Worm (Caenorhabditis elegans) whole organism, L1 larva: ENCODE measurements around the gene T24E12.12.

ENCODE experiments used
- Y116A8C.19 ChIP-seq: sonication (generic microtip); optimal IDR thresholded peaks from 2 replicates; lab custom pipeline; 2016; ENCODE audit warnings: missing compliant biosample characterization, missing genetic modification characterization, borderline replicate concordance
- aha-1 ChIP-seq: fragments of 150-350 bp; optimal IDR thresholded peaks from 2 replicates; lab custom pipeline; 2014; ENCODE audit warnings: missing biosample characterization, missing genetic modification characterization
- alr-1 ChIP-seq: fragments of 200-800 bp; sonication (Bioruptor generic); optimal IDR thresholded peaks from 2 replicates; lab custom pipeline; 2018; ENCODE audit warnings: borderline replicate concordance, mild to moderate bottlenecking, missing genetic modification characterization, missing compliant biosample characterization
- blmp-1 ChIP-seq: fragments of 150-350 bp; optimal IDR thresholded peaks from 2 replicates; lab custom pipeline; 2014; ENCODE audit warnings: missing biosample characterization, missing genetic modification characterization
- ceh-63 ChIP-seq: fragments of 200-800 bp; sonication (Bioruptor generic); optimal IDR thresholded peaks from 2 replicates; lab custom pipeline; 2018; ENCODE audit warnings: mild to moderate bottlenecking, missing genetic modification characterization, missing compliant biosample characterization
- ceh-88 ChIP-seq: fragments of 200-800 bp; sonication (Bioruptor generic); IDR thresholded peaks from 2 replicates; pipeline ENCODE4 v1.3.6; 2022; ENCODE audit warnings: missing genetic modification characterization, missing compliant biosample characterization
- ceh-90 ChIP-seq: sonication (generic microtip); optimal IDR thresholded peaks from 2 replicates; lab custom pipeline; 2016; ENCODE audit warnings: missing genetic modification characterization, missing compliant biosample characterization
- dpl-1 ChIP-seq, 3 experiments: fragments of 150-350 bp in 2 of 3; sonication (generic microtip) in 1 of 3; optimal IDR thresholded peaks; 2 replicates each; lab custom pipeline; 2014 to 2017; ENCODE audit warnings: missing biosample characterization in 3 of 3, missing genetic modification characterization in 3 of 3, missing genetic modification reagents in 3 of 3
- dsc-1 ChIP-seq: sonication (generic microtip); optimal IDR thresholded peaks from 2 replicates; lab custom pipeline; 2016; ENCODE audit warnings: mild to moderate bottlenecking, missing genetic modification characterization, missing compliant biosample characterization
- efl-1 ChIP-seq, 4 experiments: fragments of 150-350 bp; optimal IDR thresholded peaks in 3 of 4; peaks in 1 of 4; 1 replicate in 1 of 4; 2 replicates in 3 of 4; lab custom pipeline; 2014; ENCODE audit warnings: missing biosample characterization in 2 of 4, missing genetic modification characterization in 2 of 4, missing genetic modification reagents in 2 of 4
- elt-2 ChIP-seq: sonication (generic microtip); optimal IDR thresholded peaks from 2 replicates; lab custom pipeline; 2016; ENCODE audit warnings: missing genetic modification characterization, mild to moderate bottlenecking, inconsistent platforms, missing compliant biosample characterization, missing genetic modification reagents
- ets-5 ChIP-seq: fragments of 200-800 bp; sonication (Bioruptor generic); IDR thresholded peaks from 2 replicates; pipeline ENCODE4 v1.3.6; 2022; ENCODE audit warnings: missing genetic modification characterization, missing compliant biosample characterization
- fkh-4 ChIP-seq: sonication (generic microtip); optimal IDR thresholded peaks from 2 replicates; lab custom pipeline; 2016; ENCODE audit warnings: missing compliant biosample characterization, missing genetic modification characterization, borderline replicate concordance
- fkh-8 ChIP-seq: sonication (generic microtip); optimal IDR thresholded peaks from 2 replicates; lab custom pipeline; 2016; ENCODE audit warnings: mild to moderate bottlenecking, missing genetic modification characterization, missing compliant biosample characterization
- grh-1 ChIP-seq: fragments of 200-800 bp; sonication (Bioruptor generic); IDR thresholded peaks from 2 replicates; pipeline ENCODE4 v1.3.6; 2022; ENCODE audit warnings: missing genetic modification reagents, missing genetic modification characterization, missing compliant biosample characterization
- irx-1 ChIP-seq: sonication (generic microtip); optimal IDR thresholded peaks from 2 replicates; lab custom pipeline; 2016; ENCODE audit warnings: missing genetic modification characterization, missing compliant biosample characterization
- lin-14 ChIP-seq: fragments of 200-800 bp; sonication (Bioruptor generic); optimal IDR thresholded peaks from 2 replicates; lab custom pipeline; 2018; ENCODE audit warnings: mild to moderate bottlenecking, missing genetic modification characterization, moderate library complexity, missing compliant biosample characterization
- lin-15B ChIP-seq: fragments of 150-350 bp; sonication (generic microtip); optimal IDR thresholded peaks from 3 replicates; lab custom pipeline; 2014; ENCODE audit warnings: missing biosample characterization, missing genetic modification characterization
- lin-39 ChIP-seq: fragments of 150-350 bp; optimal IDR thresholded peaks from 2 replicates; lab custom pipeline; 2014; ENCODE audit warnings: missing biosample characterization, missing genetic modification reagents, missing genetic modification characterization
- lir-3 ChIP-seq: sonication (generic microtip); optimal IDR thresholded peaks from 2 replicates; lab custom pipeline; 2016; ENCODE audit warnings: mild to moderate bottlenecking, missing genetic modification characterization, moderate library complexity, missing compliant biosample characterization; ENCODE audit not compliant: poor library complexity
- lsy-2 ChIP-seq, 2 experiments: fragments of 150-350 bp; optimal IDR thresholded peaks; 2 replicates each; lab custom pipeline; 2014; ENCODE audit warnings: missing biosample characterization in 2 of 2, missing genetic modification characterization in 2 of 2
- mab-9 ChIP-seq: fragments of 200-800 bp; sonication (Bioruptor generic); IDR thresholded peaks from 2 replicates; pipeline ENCODE4 v1.3.6; 2022; ENCODE audit warnings: missing genetic modification reagents, missing genetic modification characterization, missing compliant biosample characterization
- mef-2 ChIP-seq: fragments of 150-350 bp; optimal IDR thresholded peaks from 2 replicates; lab custom pipeline; 2014; ENCODE audit warnings: missing biosample characterization, missing genetic modification characterization
- mep-1 ChIP-seq: fragments of 150-350 bp; optimal IDR thresholded peaks from 2 replicates; lab custom pipeline; 2014; ENCODE audit warnings: missing biosample characterization, missing genetic modification characterization
- nhr-11 ChIP-seq: fragments of 150-350 bp; optimal IDR thresholded peaks from 2 replicates; lab custom pipeline; 2014; ENCODE audit warnings: missing biosample characterization, missing genetic modification characterization
- nhr-12 ChIP-seq: sonication (generic microtip); optimal IDR thresholded peaks from 2 replicates; lab custom pipeline; 2017; ENCODE audit warnings: missing biosample characterization, missing genetic modification characterization
- nhr-237 ChIP-seq: fragments of 150-350 bp; optimal IDR thresholded peaks from 2 replicates; lab custom pipeline; 2014; ENCODE audit warnings: missing biosample characterization, missing genetic modification characterization
- nhr-28 ChIP-seq: fragments of 150-350 bp; optimal IDR thresholded peaks from 2 replicates; lab custom pipeline; 2014; ENCODE audit warnings: missing biosample characterization, missing genetic modification characterization
- nhr-47 ChIP-seq: sonication (generic microtip); optimal IDR thresholded peaks from 2 replicates; lab custom pipeline; 2016; ENCODE audit warnings: mild to moderate bottlenecking, missing genetic modification characterization, moderate library complexity, missing compliant biosample characterization
- nhr-71 ChIP-seq: sonication (generic microtip); optimal IDR thresholded peaks from 2 replicates; lab custom pipeline; 2016; ENCODE audit warnings: mild to moderate bottlenecking, missing genetic modification characterization, moderate library complexity, missing compliant biosample characterization
- nhr-76 ChIP-seq: sonication (generic microtip); optimal IDR thresholded peaks from 2 replicates; lab custom pipeline; 2017; ENCODE audit warnings: missing biosample characterization, missing genetic modification characterization
- nhr-77 ChIP-seq: fragments of 150-350 bp; optimal IDR thresholded peaks from 2 replicates; lab custom pipeline; 2014; ENCODE audit warnings: missing biosample characterization, missing genetic modification characterization
- nhr-84 ChIP-seq: sonication (generic microtip); optimal IDR thresholded peaks from 2 replicates; lab custom pipeline; 2017; ENCODE audit warnings: missing biosample characterization, missing genetic modification characterization
- nhr-90 ChIP-seq: sonication (generic microtip); optimal IDR thresholded peaks from 2 replicates; lab custom pipeline; 2016; ENCODE audit warnings: mild to moderate bottlenecking, missing genetic modification characterization, missing compliant biosample characterization; ENCODE audit not compliant: poor library complexity
- pqm-1 ChIP-seq: sonication (generic microtip); optimal IDR thresholded peaks from 3 replicates; lab custom pipeline; 2017; ENCODE audit warnings: missing biosample characterization, missing genetic modification characterization
- rnt-1 ChIP-seq: sonication (generic microtip); optimal IDR thresholded peaks from 2 replicates; lab custom pipeline; 2016; ENCODE audit warnings: mild to moderate bottlenecking, missing genetic modification characterization, moderate library complexity, missing compliant biosample characterization
- sox-4 ChIP-seq: sonication (generic microtip); optimal IDR thresholded peaks from 2 replicates; lab custom pipeline; 2016; ENCODE audit warnings: missing genetic modification characterization, missing compliant biosample characterization
- sup-37 ChIP-seq: fragments of 200-800 bp; sonication (Bioruptor generic); optimal IDR thresholded peaks from 2 replicates; lab custom pipeline; 2018; ENCODE audit warnings: mild to moderate bottlenecking, missing genetic modification characterization, missing compliant biosample characterization
- tlp-1 ChIP-seq: fragments of 150-350 bp; optimal IDR thresholded peaks from 2 replicates; lab custom pipeline; 2014; ENCODE audit warnings: missing biosample characterization, missing genetic modification characterization
- unc-30 ChIP-seq: sonication (generic microtip); optimal IDR thresholded peaks from 2 replicates; lab custom pipeline; 2017; ENCODE audit warnings: missing biosample characterization, missing genetic modification characterization
- unc-86 ChIP-seq: sonication (generic microtip); optimal IDR thresholded peaks from 2 replicates; lab custom pipeline; 2016; ENCODE audit warnings: missing genetic modification characterization, missing compliant biosample characterization
- unc-98 ChIP-seq: fragments of 200-800 bp; sonication (Bioruptor generic); IDR thresholded peaks from 2 replicates; pipeline ENCODE4 v1.3.6; 2022; ENCODE audit warnings: missing genetic modification characterization, missing compliant biosample characterization
- ztf-4 ChIP-seq: fragments of 150-350 bp; optimal IDR thresholded peaks from 2 replicates; lab custom pipeline; 2014; ENCODE audit warnings: missing biosample characterization, missing genetic modification characterization

Gene T24E12.12

DNA sequence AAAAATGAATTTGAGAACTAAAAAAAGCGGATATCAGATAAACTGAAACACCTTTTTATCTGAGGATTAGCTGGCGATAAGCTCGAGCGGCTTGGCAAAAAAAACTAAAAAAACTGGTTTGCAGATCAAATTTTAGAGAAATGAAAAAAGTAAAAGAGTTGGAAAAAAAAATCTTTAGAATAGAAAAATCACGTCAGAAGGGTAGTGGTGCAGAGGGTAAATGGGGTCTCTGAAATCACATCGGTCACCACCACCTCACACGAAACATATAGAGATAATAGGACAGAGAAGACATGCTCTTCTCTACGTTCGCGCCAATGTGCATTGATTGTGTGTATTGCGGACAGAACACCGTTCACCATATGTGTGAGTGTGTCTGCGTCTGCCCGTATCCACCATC lies 22.1 kb downstream of the T24E12.12 start:
- TF ChIP-seq mef-2 (tag; lab: Kevin White, UChicago) (no peak), sox-4 (tag; lab: Kevin White, UChicago) (no peak), dsc-1 (tag; lab: Kevin White, UChicago) (no peak), efl-1 (optimal IDR thresholded peaks at IDR 0.05; lab: Kevin White, UChicago) (no peak), efl-1 (GFP tag; optimal IDR thresholded peaks at IDR 0.05 in 1 of 2; lab: Kevin White, UChicago) (peak in 1 of 2 experiments; percentile 67), lir-3 (tag; lab: Kevin White, UChicago) (no peak), unc-30 (tag; lab: Kevin White, UChicago) (no peak), nhr-28 (tag; lab: Kevin White, UChicago) (no peak)

- no peak for TF ChIP-seq rnt-1 (tag; lab: Kevin White, UChicago)
- TF ChIP-seq mab-9 (GFP tag; lab: Robert Waterston, UW) = no peak
- TF ChIP-seq mep-1 (tag; lab: Kevin White, UChicago) = no peak
- no peak for TF ChIP-seq ceh-88 (GFP tag; lab: Robert Waterston, UW)
- TF ChIP-seq ztf-4 = no peak
- no peak for TF ChIP-seq lsy-2 (tag; optimal IDR thresholded peaks at IDR 0.05; lab: Kevin White, UChicago)
These were observed 23.4 kb downstream of the T24E12.12 start, which contains the start of gene T24E12.2 for ce11 chrII:3782309-3783000. Gene T24E12.2 (plus strand): TSS chrII:3782950.

ce11 chrII:3785257-3785656 lies 26.2 kb downstream of the T24E12.12 start, which contains the start of gene T24E12.1:
Gene T24E12.1 (plus strand): TSS chrII:3785557.
- TF ChIP-seq nhr-71 (no peak), nhr-77 (tag; lab: Kevin White, UChicago) (no peak), ets-5 (GFP tag; lab: Robert Waterston, UW) (no peak), dpl-1 (GFP tag; optimal IDR thresholded peaks at IDR 0.05; lab: Kevin White, UChicago) (no peak), pqm-1 (tag; lab: Kevin White, UChicago) (no peak)

ce11 chrII:3785756-3786155 lies 26.7 kb downstream of the T24E12.12 start:
- no peak for TF ChIP-seq rnt-1 (tag; lab: Kevin White, UChicago)
- no peak for TF ChIP-seq ceh-90
- no peak for TF ChIP-seq Y116A8C.19
- no peak for TF ChIP-seq ceh-63 (GFP tag; lab: Kevin White, UChicago)
- TF ChIP-seq irx-1 = no peak
- no peak for TF ChIP-seq lin-14 (GFP tag; lab: Kevin White, UChicago)
- TF ChIP-seq grh-1 (GFP tag; lab: Robert Waterston, UW) = no peak
- no peak for TF ChIP-seq mef-2 (tag; lab: Kevin White, UChicago)
- no peak for TF ChIP-seq aha-1
- TF ChIP-seq nhr-71 = no peak
- TF ChIP-seq ztf-4 = no peak
- TF ChIP-seq blmp-1 (tag; lab: Kevin White, UChicago) = no peak
- no peak for TF ChIP-seq fkh-4 (tag; lab: Kevin White, UChicago)
- no peak for TF ChIP-seq unc-98
- no peak for TF ChIP-seq nhr-76 (tag; lab: Kevin White, UChicago)
- TF ChIP-seq lin-15B = no peak
- TF ChIP-seq dpl-1 (GFP tag; optimal IDR thresholded peaks at IDR 0.05; lab: Kevin White, UChicago) = no peak
- TF ChIP-seq lin-39 (tag; lab: Kevin White, UChicago) = no peak
- no peak for TF ChIP-seq elt-2 (tag; lab: Kevin White, UChicago)
- TF ChIP-seq, all 84 proteins: peak for 0

DNA sequence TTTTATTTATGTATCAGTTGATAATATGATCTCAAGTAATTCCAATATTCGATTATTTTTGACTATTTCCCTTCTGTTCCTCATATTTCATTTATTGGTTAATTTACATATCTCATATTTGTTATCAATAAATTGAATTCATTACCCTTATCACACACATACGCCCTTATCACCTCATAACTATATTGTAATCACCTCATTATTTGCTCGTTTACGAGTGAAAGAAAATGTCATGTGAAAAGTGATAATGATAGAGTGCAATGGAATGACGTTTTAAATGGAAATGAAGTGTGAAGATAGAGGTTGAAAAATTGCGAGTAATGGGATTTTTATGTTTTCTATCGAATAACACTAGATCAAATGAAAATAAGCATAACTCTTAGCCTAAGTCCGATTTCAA lies 27.4 kb downstream of the T24E12.12 start:
- TF ChIP-seq nhr-84 (tag; lab: Kevin White, UChicago) (no peak), unc-86 (tag; lab: Kevin White, UChicago) (no peak), elt-2 (tag; lab: Kevin White, UChicago) (peak; percentile 100), nhr-76 (tag; lab: Kevin White, UChicago) (no peak), nhr-90 (tag; lab: Kevin White, UChicago) (peak; percentile 47), alr-1 (tag; lab: Kevin White, UChicago) (no peak), nhr-11 (tag; lab: Kevin White, UChicago) (no peak), ceh-90 (no peak), tlp-1 (tag; lab: Kevin White, UChicago) (peak; percentile 91), fkh-8 (tag; lab: Kevin White, UChicago) (peak; percentile 9), ets-5 (GFP tag; lab: Robert Waterston, UW) (no peak), nhr-12 (no peak), lin-39 (tag; lab: Kevin White, UChicago) (no peak), fkh-4 (tag; lab: Kevin White, UChicago) (no peak), nhr-47 (tag; lab: Kevin White, UChicago) (no peak), sup-37 (GFP tag; lab: Kevin White, UChicago) (no peak), nhr-237 (tag; lab: Kevin White, UChicago) (no peak), unc-30 (tag; lab: Kevin White, UChicago) (no peak)
